Worm (Caenorhabditis elegans) whole organism, L4 larva: ENCODE measurements around the gene acs-6.

Experiments
- F49E8.2 ChIP-seq: sonication (generic microtip); optimal IDR thresholded peaks from 2 replicates; lab custom pipeline; 2016; ENCODE audit warnings: missing compliant biosample characterization, mild to moderate bottlenecking, missing genetic modification characterization, borderline replicate concordance
- T20F7.1 ChIP-seq: fragments of 200-800 bp; sonication (Bioruptor generic); optimal IDR thresholded peaks from 2 replicates; lab custom pipeline; 2018; ENCODE audit warnings: mild to moderate bottlenecking, missing genetic modification characterization, missing compliant biosample characterization
- T26A8.4 ChIP-seq: fragments of 200-800 bp; sonication (Bioruptor generic); IDR thresholded peaks from 2 replicates; pipeline ENCODE4 v1.3.6; 2022; ENCODE audit warnings: missing genetic modification characterization, missing compliant biosample characterization
- ZK546.5 ChIP-seq, 2 experiments: sonication (generic microtip); optimal IDR thresholded peaks; 2 replicates each; lab custom pipeline; 2017; ENCODE audit warnings: missing biosample characterization in 2 of 2, missing genetic modification characterization in 2 of 2
- aha-1 ChIP-seq: fragments of 150-350 bp; peaks from one replicate; lab custom pipeline; 2014; ENCODE audit warnings: missing biosample characterization, missing genetic modification characterization
- aly-2 ChIP-seq: sonication (generic microtip); optimal IDR thresholded peaks from 2 replicates; lab custom pipeline; 2018; ENCODE audit warnings: missing biosample characterization, missing genetic modification characterization
- ama-1 ChIP-seq: fragments of 150-350 bp; optimal IDR thresholded peaks from 2 replicates; lab custom pipeline; 2014; ENCODE audit warnings: inconsistent platforms, mixed read lengths
- attf-4 ChIP-seq: sonication (generic microtip); optimal IDR thresholded peaks from 3 replicates; lab custom pipeline; 2017; ENCODE audit warnings: missing biosample characterization, missing genetic modification characterization
- ceh-20 ChIP-seq: fragments of 200-800 bp; sonication (Bioruptor generic); IDR thresholded peaks from 2 replicates; pipeline ENCODE4 v1.3.6; 2022; ENCODE audit warnings: missing genetic modification reagents, missing genetic modification characterization, missing compliant biosample characterization
- ceh-28 ChIP-seq: fragments of 150-350 bp; optimal IDR thresholded peaks from 2 replicates; lab custom pipeline; 2014; ENCODE audit warnings: missing biosample characterization, missing genetic modification reagents, missing genetic modification characterization
- ceh-44 ChIP-seq: fragments of 200-800 bp; sonication (Bioruptor generic); IDR thresholded peaks from 2 replicates; pipeline ENCODE4 v1.3.6; 2022; ENCODE audit warnings: missing genetic modification reagents, missing genetic modification characterization, missing compliant biosample characterization
- ceh-62 ChIP-seq: sonication (generic microtip); optimal IDR thresholded peaks from 2 replicates; lab custom pipeline; 2017; ENCODE audit warnings: missing biosample characterization, missing genetic modification characterization
- daf-16 ChIP-seq, 3 experiments: sonication (generic microtip); optimal IDR thresholded peaks; 2 replicates each; lab custom pipeline; 2016 to 2017; ENCODE audit warnings: missing genetic modification characterization in 3 of 3, missing genetic modification reagents in 3 of 3, mild to moderate bottlenecking in 2 of 3, missing compliant biosample characterization in 2 of 3, missing biosample characterization in 1 of 3, moderate library complexity in 1 of 3
- daf-8 ChIP-seq: fragments of 200-800 bp; sonication (Bioruptor generic); IDR thresholded peaks from 2 replicates; pipeline ENCODE4 v1.3.6; 2022; ENCODE audit warnings: missing genetic modification characterization, missing compliant biosample characterization
- dmd-6 ChIP-seq: fragments of 200-800 bp; sonication (Bioruptor generic); IDR thresholded peaks from 2 replicates; pipeline ENCODE4 v1.3.6; 2022; ENCODE audit warnings: missing genetic modification reagents, missing genetic modification characterization, missing compliant biosample characterization
- dve-1 ChIP-seq: sonication (generic microtip); optimal IDR thresholded peaks from 2 replicates; lab custom pipeline; 2017; ENCODE audit warnings: antibody characterized with exemption, mild to moderate bottlenecking, missing genetic modification characterization, missing compliant biosample characterization; ENCODE audit not compliant: insufficient read depth
- hlh-11 ChIP-seq: fragments of 200-800 bp; sonication (Bioruptor generic); optimal IDR thresholded peaks from 2 replicates; lab custom pipeline; 2018; ENCODE audit warnings: mild to moderate bottlenecking, missing genetic modification characterization, missing compliant biosample characterization
- hmg-1.1 ChIP-seq: fragments of 200-800 bp; sonication (Bioruptor generic); IDR thresholded peaks from 2 replicates; pipeline ENCODE4 v1.3.6; 2022; ENCODE audit warnings: missing genetic modification reagents, missing genetic modification characterization, missing compliant biosample characterization
- jun-1 ChIP-seq: fragments of 150-350 bp; optimal IDR thresholded peaks from 2 replicates; lab custom pipeline; 2014; ENCODE audit warnings: missing biosample characterization, missing genetic modification reagents, missing genetic modification characterization
- lin-38 ChIP-seq: fragments of 200-800 bp; sonication (Bioruptor generic); IDR thresholded peaks from 2 replicates; pipeline ENCODE4 v1.3.6; 2022; ENCODE audit warnings: missing genetic modification reagents, missing genetic modification characterization, missing compliant biosample characterization
- lin-39 ChIP-seq: fragments of 150-350 bp; optimal IDR thresholded peaks from 2 replicates; lab custom pipeline; 2014; ENCODE audit warnings: missing biosample characterization, missing genetic modification reagents, missing genetic modification characterization
- madf-5 ChIP-seq, 2 experiments: fragments of 200-800 bp; sonication (Bioruptor generic); IDR thresholded peaks; 2 replicates each; pipeline ENCODE4 v1.3.6; 2022; ENCODE audit warnings: missing compliant biosample characterization in 2 of 2, missing genetic modification characterization in 2 of 2
- madf-9 ChIP-seq: fragments of 200-800 bp; sonication (Bioruptor generic); conservative IDR thresholded peaks from 2 replicates; pipeline ENCODE4 v1.3.6; 2022; ENCODE audit warnings: missing genetic modification reagents, missing genetic modification characterization, missing compliant biosample characterization
- mdt-29 ChIP-seq: fragments of 200-800 bp; sonication (Bioruptor generic); IDR thresholded peaks from 2 replicates; pipeline ENCODE4 v1.3.6; 2022; ENCODE audit warnings: missing genetic modification reagents, missing genetic modification characterization, missing compliant biosample characterization
- mes-2 ChIP-seq: sonication (generic microtip); optimal IDR thresholded peaks from 2 replicates; lab custom pipeline; 2016; ENCODE audit warnings: missing genotype, mild to moderate bottlenecking, missing genetic modification characterization, missing compliant biosample characterization; ENCODE audit not compliant: poor library complexity, severe bottlenecking
- mxl-3 ChIP-seq: fragments of 200-800 bp; sonication (Bioruptor generic); optimal IDR thresholded peaks from 2 replicates; lab custom pipeline; 2018; ENCODE audit warnings: mild to moderate bottlenecking, missing genetic modification characterization, missing compliant biosample characterization
- nhr-102 ChIP-seq: sonication (generic microtip); optimal IDR thresholded peaks from 2 replicates; lab custom pipeline; 2016; ENCODE audit warnings: mild to moderate bottlenecking, missing genetic modification characterization, moderate library complexity, missing compliant biosample characterization
- nhr-11 ChIP-seq: fragments of 150-350 bp; optimal IDR thresholded peaks from 2 replicates; lab custom pipeline; 2014; ENCODE audit warnings: missing biosample characterization, missing genetic modification characterization
- nhr-25 ChIP-seq: sonication (generic microtip); optimal IDR thresholded peaks from 2 replicates; lab custom pipeline; 2017; ENCODE audit warnings: missing genetic modification characterization, mild to moderate bottlenecking, missing compliant biosample characterization, antibody characterized with exemption, moderate library complexity, borderline replicate concordance; ENCODE audit not compliant: insufficient read depth
- nhr-28 ChIP-seq: fragments of 150-350 bp; optimal IDR thresholded peaks from 2 replicates; lab custom pipeline; 2014; ENCODE audit warnings: missing biosample characterization, missing genetic modification characterization
- nhr-48 ChIP-seq: sonication (generic microtip); optimal IDR thresholded peaks from 2 replicates; lab custom pipeline; 2016; ENCODE audit warnings: mild to moderate bottlenecking, missing genetic modification characterization, missing compliant biosample characterization
- nhr-76 ChIP-seq: fragments of 150-350 bp; optimal IDR thresholded peaks from 2 replicates; lab custom pipeline; 2014; ENCODE audit warnings: missing biosample characterization, missing genetic modification characterization
- set-16 ChIP-seq: fragments of 200-800 bp; sonication (Bioruptor generic); IDR thresholded peaks from 2 replicates; pipeline ENCODE4 v1.3.6; 2022; ENCODE audit warnings: missing genetic modification reagents, missing genetic modification characterization, missing compliant biosample characterization
- skn-1 ChIP-seq: fragments of 150-350 bp; optimal IDR thresholded peaks from 2 replicates; lab custom pipeline; 2014; ENCODE audit warnings: missing biosample characterization, missing genetic modification characterization
- spr-1 ChIP-seq: sonication (generic microtip); optimal IDR thresholded peaks from 2 replicates; lab custom pipeline; 2016; ENCODE audit warnings: mild to moderate bottlenecking, missing genetic modification characterization, missing compliant biosample characterization
- tag-97 ChIP-seq: fragments of 200-800 bp; sonication (Bioruptor generic); IDR thresholded peaks from 2 replicates; pipeline ENCODE4 v1.3.6; 2022; ENCODE audit warnings: missing genetic modification characterization, missing compliant biosample characterization
- tra-1 ChIP-seq: fragments of 200-800 bp; sonication (Bioruptor generic); IDR thresholded peaks from 2 replicates; pipeline ENCODE4 v1.3.6; 2022; ENCODE audit warnings: missing genetic modification reagents, missing genetic modification characterization, missing compliant biosample characterization
- unc-62 ChIP-seq, 3 experiments: fragments of 150-350 bp in 1 of 3; sonication (generic microtip); optimal IDR thresholded peaks in 2 of 3; peaks in 1 of 3; 1 replicate in 1 of 3; 2 replicates in 2 of 3; lab custom pipeline; 2014 to 2017; ENCODE audit warnings: missing biosample characterization in 3 of 3, missing genetic modification characterization in 3 of 3, missing genetic modification reagents in 3 of 3, missing genotype in 1 of 3
- vab-7 ChIP-seq: fragments of 200-800 bp; sonication (Bioruptor generic); IDR thresholded peaks from 2 replicates; pipeline ENCODE4 v1.3.6; 2022; ENCODE audit warnings: missing genetic modification reagents, missing genetic modification characterization, missing compliant biosample characterization
- zfp-3 ChIP-seq: fragments of 200-800 bp; sonication (Bioruptor generic); conservative IDR thresholded peaks from 2 replicates; pipeline ENCODE4 v1.3.6; 2022; ENCODE audit warnings: missing genetic modification reagents, missing genetic modification characterization, missing compliant biosample characterization
- ztf-11 ChIP-seq: fragments of 150-350 bp; optimal IDR thresholded peaks from 2 replicates; lab custom pipeline; 2014; ENCODE audit warnings: missing biosample characterization, missing genetic modification characterization
- ztf-7 ChIP-seq: fragments of 150-350 bp; optimal IDR thresholded peaks from 2 replicates; lab custom pipeline; 2014; ENCODE audit warnings: missing biosample characterization, missing genetic modification characterization

Gene acs-6

DNA sequence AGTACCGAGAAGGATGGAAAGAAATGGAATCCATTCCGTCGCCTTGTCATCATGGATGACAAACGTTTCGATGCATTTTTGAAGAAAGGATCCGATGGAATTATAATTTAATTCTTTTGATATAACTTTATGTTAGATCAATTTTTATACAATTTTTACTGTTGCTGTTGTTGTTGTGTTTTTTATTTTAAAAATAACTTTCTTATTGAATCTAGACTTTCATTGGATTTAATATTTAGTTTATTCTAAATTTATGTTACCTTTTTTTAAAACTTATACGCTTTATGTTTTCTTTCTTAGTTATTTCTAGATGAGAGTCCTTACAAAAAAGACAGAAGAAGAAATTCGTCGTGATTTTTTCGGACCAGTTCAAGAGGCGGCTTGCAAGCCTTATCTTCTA is 6.8 kb upstream of the acs-6 start, which contains the start of gene ZK1127.3:
ZK1127.3 (plus strand) TSS at position 301 of the 400 bp plus-strand sequence.
- no peak for TF ChIP-seq ZK546.5 (tag; optimal IDR thresholded peaks at IDR 0.05; lab: Kevin White, UChicago)
- TF ChIP-seq dve-1 (tag; lab: Kevin White, UChicago), result no peak
- TF ChIP-seq nhr-11 (tag; lab: Kevin White, UChicago), result no peak
- no peak for TF ChIP-seq ztf-11 (tag; lab: Kevin White, UChicago)
- TF ChIP-seq skn-1 (tag; lab: Kevin White, UChicago), result no peak
- TF ChIP-seq F49E8.2 (tag; lab: Kevin White, UChicago), result no peak
- TF ChIP-seq jun-1 (tag; lab: Kevin White, UChicago), result no peak
- no peak for TF ChIP-seq ztf-7
- TF ChIP-seq daf-16 (GFP tag; optimal IDR thresholded peaks at IDR 0.05; lab: Kevin White, UChicago), result no peak
- no peak for TF ChIP-seq daf-16 (tag; optimal IDR thresholded peaks at IDR 0.05; lab: Kevin White, UChicago)
- no peak for TF ChIP-seq daf-8
- TF ChIP-seq ceh-44 (GFP tag; lab: Robert Waterston, UW), result no peak
- TF ChIP-seq tag-97 (GFP tag; lab: Robert Waterston, UW), result no peak

ce11 chrII:7056328-7056727 is 5.5 kb upstream of the acs-6 start:
- TF ChIP-seq ama-1 (lab: Kevin White, UChicago) (no peak), lin-38 (GFP tag; lab: Robert Waterston, UW) (peak; percentile 14; the same call in 1 of the 2 replicates), unc-62 (GFP tag; optimal IDR thresholded peaks at IDR 0.05 in 1 of 2; lab: Kevin White, UChicago) (peak in 1 of 2 experiments; percentile 98), unc-62 (tag; optimal IDR thresholded peaks at IDR 0.05; lab: Kevin White, UChicago) (no peak)

DNA sequence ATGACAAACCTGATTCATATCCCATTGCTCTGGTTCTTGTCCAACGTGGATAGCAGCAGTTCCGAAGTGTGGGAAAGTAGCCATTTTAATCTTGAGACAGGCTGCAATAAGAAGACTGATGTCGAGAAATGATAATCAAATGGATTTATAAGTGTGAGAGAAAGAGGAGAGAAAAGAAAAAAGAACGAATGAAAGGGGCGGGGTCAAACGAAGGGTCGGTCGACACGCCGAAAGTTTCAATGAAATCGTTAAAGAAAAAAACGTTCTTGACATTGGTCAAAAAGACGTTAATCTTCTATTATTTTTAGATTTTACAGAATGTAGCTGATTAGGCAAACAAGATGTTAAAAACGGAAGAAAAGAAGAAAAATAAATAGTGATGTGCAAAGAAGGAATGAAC is 4.0 kb upstream of the acs-6 start, which contains the start of gene cth-2:
cth-2 (minus strand) TSS at position 101 of the 400 bp plus-strand sequence.
- TF ChIP-seq ama-1 (lab: Kevin White, UChicago), result peak; percentile 19
- peak; percentile 32 for TF ChIP-seq dve-1 (tag; lab: Kevin White, UChicago)
- peak; percentile 3 for TF ChIP-seq aha-1 (tag; lab: Kevin White, UChicago)
- TF ChIP-seq mxl-3 (GFP tag; lab: Kevin White, UChicago), result peak; percentile 17
- no peak for TF ChIP-seq T20F7.1 (GFP tag; lab: Kevin White, UChicago)
- no peak for TF ChIP-seq set-16 (GFP tag; lab: Robert Waterston, UW)
- peak; percentile 2 for TF ChIP-seq nhr-28
- TF ChIP-seq nhr-25 (tag; lab: Kevin White, UChicago), result peak; percentile 24
- no peak for TF ChIP-seq daf-16 (GFP tag; optimal IDR thresholded peaks at IDR 0.05; lab: Kevin White, UChicago)
- TF ChIP-seq daf-16 (tag; optimal IDR thresholded peaks at IDR 0.05; lab: Kevin White, UChicago), result peak; percentile 37
- 0 out of 2 replicates have a peak, but pooled peaks have one; percentile 6 for TF ChIP-seq dmd-6 (GFP tag; lab: Robert Waterston, UW)

DNA sequence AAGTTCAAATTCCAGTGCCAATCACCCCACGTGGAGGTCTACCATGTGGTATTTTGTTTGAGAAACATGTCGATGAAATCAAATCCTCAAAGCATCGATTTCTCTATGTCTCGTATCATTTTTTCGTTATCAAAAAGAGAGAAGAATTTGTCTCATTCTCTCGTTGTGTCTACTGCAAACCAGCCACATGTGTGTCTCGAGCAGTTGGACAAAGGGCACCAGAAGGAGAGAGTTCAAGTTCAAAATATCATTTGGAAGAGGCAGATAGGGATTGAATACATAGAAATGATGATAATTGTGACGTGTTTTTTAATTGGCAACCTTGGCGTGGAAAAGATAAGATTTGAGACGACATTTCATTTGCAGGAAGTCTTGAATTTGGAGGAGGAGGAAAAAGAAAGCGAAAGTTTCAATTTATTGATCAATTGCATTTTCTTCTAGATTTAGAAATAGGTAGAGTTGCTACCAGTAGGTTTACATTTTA is 2.5 kb upstream of the acs-6 start:
- TF ChIP-seq T26A8.4 (GFP tag; lab: Robert Waterston, UW) (no peak), attf-4 (tag; lab: Kevin White, UChicago) (no peak), lin-39 (tag; lab: Kevin White, UChicago) (no peak), nhr-25 (tag; lab: Kevin White, UChicago) (peak; percentile 23), ZK546.5 (tag; optimal IDR thresholded peaks at IDR 0.05; lab: Kevin White, UChicago) (no peak), mdt-29 (GFP tag; lab: Robert Waterston, UW) (no peak), zfp-3 (GFP tag; lab: Robert Waterston, UW) (no peak), aly-2 (tag; lab: Kevin White, UChicago) (no peak), madf-9 (GFP tag; lab: Robert Waterston, UW) (no peak), ceh-62 (tag; lab: Kevin White, UChicago) (no peak), F49E8.2 (tag; lab: Kevin White, UChicago) (no peak), unc-62 (GFP tag; optimal IDR thresholded peaks at IDR 0.05 in 1 of 2; lab: Kevin White, UChicago) (peak in 1 of 2 experiments; percentile 82), unc-62 (tag; optimal IDR thresholded peaks at IDR 0.05; lab: Kevin White, UChicago) (no peak), nhr-102 (tag; lab: Kevin White, UChicago) (no peak), nhr-28 (peak; percentile 66), tra-1 (GFP tag; lab: Robert Waterston, UW) (peak; percentile 63; the same call in 1 of the 2 replicates), ceh-20 (GFP tag; lab: Robert Waterston, UW) (no peak), madf-5 (GFP tag; IDR thresholded peaks at IDR 0.05; lab: Robert Waterston, UW) (no peak), nhr-48 (peak; percentile 45), vab-7 (GFP tag; lab: Robert Waterston, UW) (no peak), nhr-76 (tag; lab: Kevin White, UChicago) (no peak), ama-1 (lab: Kevin White, UChicago) (no peak), hmg-1.1 (no peak), hlh-11 (tag; lab: Kevin White, UChicago) (peak; percentile 85), set-16 (GFP tag; lab: Robert Waterston, UW) (no peak), ceh-28 (tag; lab: Kevin White, UChicago) (no peak), spr-1 (tag; lab: Kevin White, UChicago) (no peak), mes-2 (tag; lab: Kevin White, UChicago) (peak; percentile 37)
